Worm (Caenorhabditis elegans): ENCODE results near the gene cut-1.

- TF ChIP-seq pqm-1 (tag; optimal IDR thresholded peaks at IDR 0.05) (no peak), unc-86 (tag; optimal IDR thresholded peaks at IDR 0.05) (no peak), ceh-45 (GFP tag; IDR thresholded peaks at IDR 0.05) (no peak), ceh-19 (GFP tag; optimal IDR thresholded peaks at IDR 0.05) (no peak), sox-2 (GFP tag; IDR thresholded peaks at IDR 0.05) (no peak)
These were observed 1.9 kb downstream of the cut-1 start for ce11 chrII:11270829-11271228.

All from whole organism, late embryonic.